Fruit fly (Drosophila melanogaster) whole organism, embryonic: ENCODE results near the gene Nin.

Experiments used
- CG10543 ChIP-seq: fragments of 200-800 bp; sonication (Bioruptor generic); optimal IDR thresholded peaks from 3 replicates; lab custom pipeline; 2017; ENCODE audit warnings: missing biosample characterization, mild to moderate bottlenecking, missing genetic modification characterization, moderate library complexity
- CG18599 ChIP-seq: fragments of 200-800 bp; sonication (Bioruptor generic); optimal IDR thresholded peaks from 3 replicates; lab custom pipeline; 2017; ENCODE audit warnings: missing biosample characterization, missing genetic modification characterization, mild to moderate bottlenecking, moderate library complexity, missing genetic modification reagents
- CG2199 ChIP-seq: fragments of 200-800 bp; sonication (Bioruptor generic); IDR thresholded peaks from 3 replicates; pipeline ENCODE4 v1.3.6; 2022; ENCODE audit warnings: missing biosample characterization, missing genetic modification characterization
- CG30431 ChIP-seq: fragments of 200-800 bp; sonication (Bioruptor generic); optimal IDR thresholded peaks from 2 replicates; lab custom pipeline; 2017; ENCODE audit warnings: missing biosample characterization, missing genetic modification characterization
- CG4360 ChIP-seq: fragments of 200-800 bp; sonication (Bioruptor generic); IDR thresholded peaks from 2 replicates; pipeline ENCODE4 v1.3.6; 2022; ENCODE audit warnings: missing biosample characterization, missing genetic modification characterization
- CG43689 ChIP-seq: fragments of 200-800 bp; sonication (Bioruptor generic); IDR thresholded peaks from 2 replicates; pipeline ENCODE4 v1.3.6; 2022; ENCODE audit warnings: missing biosample characterization, missing genetic modification characterization
- CG4424 ChIP-seq: fragments of 200-800 bp; sonication (Bioruptor generic); optimal IDR thresholded peaks from 3 replicates; lab custom pipeline; 2016; ENCODE audit warnings: missing biosample characterization, missing genetic modification characterization
- CG7745 ChIP-seq: fragments of 200-800 bp; sonication (Bioruptor generic); optimal IDR thresholded peaks from 2 replicates; lab custom pipeline; 2018; ENCODE audit warnings: missing biosample characterization, mild to moderate bottlenecking, missing genetic modification characterization, moderate library complexity
- CG8388 ChIP-seq: fragments of 200-800 bp; sonication (Bioruptor generic); optimal IDR thresholded peaks from 2 replicates; lab custom pipeline; 2019; ENCODE audit warnings: missing biosample characterization, mild to moderate bottlenecking, missing genetic modification characterization, moderate library complexity
- CkIIα-i1 ChIP-seq: fragments of 200-800 bp; sonication (Bioruptor generic); IDR thresholded peaks from 2 replicates; pipeline ENCODE4 v1.3.6; 2022; ENCODE audit warnings: missing biosample characterization, missing genetic modification characterization
- D19A ChIP-seq: fragments of 200-800 bp; optimal IDR thresholded peaks from 3 replicates; lab custom pipeline; 2019; ENCODE audit warnings: missing biosample characterization, mild to moderate bottlenecking, missing genetic modification characterization, moderate library complexity
- Dek ChIP-seq: fragments of 200-800 bp; sonication (Bioruptor generic); optimal IDR thresholded peaks from 3 replicates; lab custom pipeline; 2019; ENCODE audit warnings: missing biosample characterization, mild to moderate bottlenecking, missing genetic modification characterization, moderate library complexity
- Dip3 ChIP-seq: fragments of 200-800 bp; sonication (Bioruptor generic); optimal IDR thresholded peaks from 3 replicates; lab custom pipeline; 2016; ENCODE audit warnings: missing biosample characterization, missing genetic modification characterization
- Fer3 ChIP-seq: fragments of 200-800 bp; sonication (Bioruptor generic); optimal IDR thresholded peaks from 2 replicates; lab custom pipeline; 2018; ENCODE audit warnings: missing biosample characterization, mild to moderate bottlenecking, missing genetic modification characterization, moderate library complexity
- Kr ChIP-seq: fragments of 200-800 bp; sonication (Bioruptor generic); optimal IDR thresholded peaks from 2 replicates; lab custom pipeline; 2017; ENCODE audit warnings: missing biosample characterization, mild to moderate bottlenecking, missing genetic modification characterization
- Med ChIP-seq: fragments of 200-800 bp; sonication (Bioruptor generic); peaks from one replicate; lab custom pipeline; 2016; ENCODE audit warnings: missing biosample characterization, missing genetic modification characterization, mild to moderate bottlenecking, inconsistent platforms, moderate library complexity
- Sin3A ChIP-seq: fragments of >200 bp; optimal IDR thresholded peaks from 2 replicates; lab custom pipeline; 2018
- Stat92E ChIP-seq, 3 experiments: fragments of >200 bp in 2 of 3; fragments of 200-800 bp in 1 of 3; sonication (Bioruptor generic) in 1 of 3; optimal IDR thresholded peaks; 2 replicates each; lab custom pipeline; 2017 to 2019; ENCODE audit warnings: missing biosample characterization in 3 of 3, missing genetic modification characterization in 3 of 3, mild to moderate bottlenecking in 1 of 3, moderate library complexity in 1 of 3
- abd-A ChIP-seq: fragments of 200-800 bp; sonication (Bioruptor generic); optimal IDR thresholded peaks from 3 replicates; lab custom pipeline; 2019; ENCODE audit warnings: missing biosample characterization, mild to moderate bottlenecking, missing genetic modification characterization, moderate library complexity
- ac ChIP-seq: fragments of 200-800 bp; sonication (Bioruptor generic); optimal IDR thresholded peaks from 3 replicates; lab custom pipeline; 2017; ENCODE audit warnings: missing biosample characterization, mild to moderate bottlenecking, missing genetic modification characterization
- aop ChIP-seq: fragments of 200-800 bp; sonication (Bioruptor generic); IDR thresholded peaks from 2 replicates; pipeline ENCODE4 v1.3.6; 2022; ENCODE audit warnings: missing biosample characterization, missing genetic modification characterization
- bab2 ChIP-seq: fragments of 200-800 bp; sonication (Bioruptor generic); optimal IDR thresholded peaks from 2 replicates; lab custom pipeline; 2016; ENCODE audit warnings: missing biosample characterization, missing genetic modification characterization
- btn ChIP-seq: fragments of 200-800 bp; sonication (Bioruptor generic); optimal IDR thresholded peaks from 2 replicates; lab custom pipeline; 2016; ENCODE audit warnings: missing biosample characterization, missing genetic modification characterization
- cad ChIP-seq: fragments of >200 bp; optimal IDR thresholded peaks from 2 replicates; lab custom pipeline; 2017; ENCODE audit warnings: missing biosample characterization, missing genetic modification characterization
- crol ChIP-seq: fragments of 200-800 bp; sonication (Bioruptor generic); IDR thresholded peaks from 2 replicates; pipeline ENCODE4 v1.3.6; 2022; ENCODE audit warnings: missing biosample characterization, missing genetic modification characterization
- dan ChIP-seq: fragments of 200-800 bp; sonication (Bioruptor generic); IDR thresholded peaks from 2 replicates; pipeline ENCODE4 v1.3.6; 2022; ENCODE audit warnings: missing biosample characterization, missing genetic modification characterization
- dati ChIP-seq: fragments of 200-800 bp; sonication (Bioruptor generic); IDR thresholded peaks from 2 replicates; pipeline ENCODE4 v1.3.6; 2022; ENCODE audit warnings: missing biosample characterization, missing genetic modification characterization
- eve ChIP-seq, 2 experiments: fragments of >200 bp; optimal IDR thresholded peaks; 2 replicates each; lab custom pipeline; 2017; ENCODE audit warnings: missing biosample characterization in 2 of 2, missing genetic modification characterization in 2 of 2
- fd3F ChIP-seq: fragments of 200-800 bp; sonication (Bioruptor generic); optimal IDR thresholded peaks from 2 replicates; lab custom pipeline; 2018; ENCODE audit warnings: missing biosample characterization, mild to moderate bottlenecking, missing genetic modification characterization, moderate library complexity
- grn ChIP-seq: fragments of 200-800 bp; sonication (Bioruptor generic); optimal IDR thresholded peaks from 3 replicates; lab custom pipeline; 2017; ENCODE audit warnings: missing biosample characterization, missing genetic modification characterization
- gsb ChIP-seq: fragments of 200-800 bp; sonication (Bioruptor generic); IDR thresholded peaks from 2 replicates; pipeline ENCODE4 v1.3.6; 2022; ENCODE audit warnings: missing biosample characterization, missing genetic modification characterization
- ham ChIP-seq: fragments of 200-800 bp; sonication (Bioruptor generic); IDR thresholded peaks from 2 replicates; pipeline ENCODE4 v1.3.6; 2022; ENCODE audit warnings: missing biosample characterization, missing genetic modification characterization
- insv ChIP-seq, 2 experiments: fragments of 200-800 bp; sonication (Bioruptor generic); optimal IDR thresholded peaks; 3 replicates each; lab custom pipeline; 2016 to 2018; ENCODE audit warnings: missing biosample characterization in 2 of 2, missing genetic modification characterization in 2 of 2
- kni ChIP-seq: fragments of 200-800 bp; sonication (Bioruptor generic); optimal IDR thresholded peaks from 3 replicates; lab custom pipeline; 2017; ENCODE audit warnings: mild to moderate bottlenecking, missing biosample characterization, missing genetic modification reagents, missing genetic modification characterization
- lov ChIP-seq, 2 experiments: fragments of 200-800 bp in 1 of 2; fragments of >200 bp in 1 of 2; sonication (Bioruptor generic) in 1 of 2; IDR thresholded peaks in 1 of 2; optimal IDR thresholded peaks in 1 of 2; 2 replicates in 1 of 2; 3 replicates in 1 of 2; pipeline versions ENCODE4 v1.3.6 to Lab custom; 2017 to 2022; ENCODE audit warnings: missing biosample characterization in 1 of 2, missing genetic modification characterization in 1 of 2
- mld ChIP-seq: fragments of 200-800 bp; sonication (Bioruptor generic); IDR thresholded peaks from 3 replicates; pipeline ENCODE4 v1.3.6; 2022; ENCODE audit warnings: missing biosample characterization, missing genetic modification characterization; ENCODE audit not compliant: partially characterized antibody
- nom ChIP-seq: fragments of 200-800 bp; sonication (Bioruptor generic); optimal IDR thresholded peaks from 2 replicates; lab custom pipeline; 2017; ENCODE audit warnings: missing biosample characterization, missing genetic modification characterization, mild to moderate bottlenecking, moderate library complexity, missing genetic modification reagents
- oc ChIP-seq: fragments of 200-800 bp; sonication (Bioruptor generic); optimal IDR thresholded peaks from 2 replicates; lab custom pipeline; 2018; ENCODE audit warnings: missing biosample characterization, mild to moderate bottlenecking, missing genetic modification characterization, moderate library complexity
- otp ChIP-seq: fragments of 200-800 bp; sonication (Bioruptor generic); IDR thresholded peaks from 3 replicates; pipeline ENCODE4, ENCODE4 v1.3.6; 2022; ENCODE audit warnings: missing biosample characterization, missing genetic modification characterization
- pho ChIP-seq: fragments of 200-800 bp; sonication (Bioruptor generic); optimal IDR thresholded peaks from 2 replicates; lab custom pipeline; 2016; ENCODE audit warnings: missing biosample characterization, missing genetic modification characterization
- slbo ChIP-seq: fragments of 200-800 bp; sonication (Bioruptor generic); IDR thresholded peaks from 2 replicates; pipeline ENCODE4 v1.3.6; 2022; ENCODE audit warnings: missing biosample characterization, missing genetic modification characterization
- sqz ChIP-seq: fragments of 200-800 bp; sonication (Bioruptor generic); optimal IDR thresholded peaks from 3 replicates; lab custom pipeline; 2018; ENCODE audit warnings: missing biosample characterization, mild to moderate bottlenecking, missing genetic modification characterization
- twi ChIP-seq: fragments of 200-800 bp; optimal IDR thresholded peaks from 2 replicates; lab custom pipeline; 2019; ENCODE audit warnings: missing biosample characterization, mild to moderate bottlenecking, missing genetic modification characterization, moderate library complexity
- unc-4 ChIP-seq: fragments of 200-800 bp; sonication (Bioruptor generic); IDR thresholded peaks from 2 replicates; pipeline ENCODE4 v1.3.6; 2022; ENCODE audit warnings: missing biosample characterization, missing genetic modification characterization; ENCODE audit not compliant: partially characterized antibody
- vvl ChIP-seq: fragments of 200-800 bp; sonication (Bioruptor generic); IDR thresholded peaks from 2 replicates; pipeline ENCODE4 v1.3.6; 2022; ENCODE audit warnings: missing biosample characterization, missing genetic modification characterization

The Nin gene

dm6 chr2L:5237175-5237753 lies 41.1 kb downstream of the Nin start (continued):
- TF ChIP-seq Dek (tag; lab: Kevin White, UChicago) = no peak
- no peak for TF ChIP-seq Fer3 (tag; lab: Kevin White, UChicago)
- no peak for TF ChIP-seq gsb (GFP tag; lab: Robert Waterston, UW)
- TF ChIP-seq CG18599 (GFP tag; lab: Kevin White, UChicago) = no peak
- TF ChIP-seq dati = no peak
- no peak for TF ChIP-seq ham (GFP tag; lab: Robert Waterston, UW)
- TF ChIP-seq mld (GFP tag; lab: Robert Waterston, UW) = 0 out of 3 replicates have a peak, but pooled peaks have one; percentile 23
- TF ChIP-seq CkIIα-i1 (GFP tag; lab: Robert Waterston, UW) = no peak
- no peak for TF ChIP-seq CG30431 (GFP tag; lab: Kevin White, UChicago)
- no peak for TF ChIP-seq aop (GFP tag; lab: Robert Waterston, UW)
- TF ChIP-seq unc-4 (GFP tag; lab: Robert Waterston, UW) = peak; percentile 66
- TF ChIP-seq CG10543 = no peak

dm6 chr2L:5236346-5236809 lies 42.0 kb downstream of the Nin start:
- peak; percentile 59 for TF ChIP-seq Med (GFP tag; lab: Kevin White, UChicago)
- peak; percentile 52 for TF ChIP-seq crol (GFP tag; lab: Robert Waterston, UW)
- TF ChIP-seq vvl (GFP tag; lab: Robert Waterston, UW) = no peak
- TF ChIP-seq nom (GFP tag; lab: Kevin White, UChicago) = peak; percentile 74
- TF ChIP-seq D19A (tag; lab: Kevin White, UChicago) = peak; percentile 19
- 0 out of 3 replicates have a peak, but pooled peaks have one; percentile 6 for TF ChIP-seq otp (GFP tag; lab: Robert Waterston, UW)
- TF ChIP-seq CkIIα-i1 (GFP tag; lab: Robert Waterston, UW) = no peak
- no peak for TF ChIP-seq CG4424 (GFP tag; lab: Kevin White, UChicago)
- peak; percentile 91 for TF ChIP-seq CG4360 (GFP tag; lab: Robert Waterston, UW)
- TF ChIP-seq, all 482 proteins: peak for 6

- TF ChIP-seq pho (GFP tag; lab: Kevin White, UChicago) = no peak
- peak; percentile 40 for TF ChIP-seq abd-A
- peak; percentile 77; the same call in 2 of the 3 replicates for TF ChIP-seq CG2199 (GFP tag; lab: Robert Waterston, UW)
- TF ChIP-seq nom (GFP tag; lab: Kevin White, UChicago) = peak; percentile 48
- TF ChIP-seq slbo (GFP tag; lab: Robert Waterston, UW) = no peak
- TF ChIP-seq sqz (GFP tag; lab: Kevin White, UChicago) = peak; percentile 93
- peak in 1 of 3 experiments; percentile 70 for TF ChIP-seq Stat92E (GFP tag; optimal IDR thresholded peaks at IDR 0.05; lab: Kevin White, UChicago)
- TF ChIP-seq twi (tag; lab: Kevin White, UChicago) = peak; percentile 30
- no peak for TF ChIP-seq lov (optimal IDR thresholded peaks at IDR 0.05; lab: Kevin White, UChicago)
- no peak for TF ChIP-seq lov (GFP tag; IDR thresholded peaks at IDR 0.05; lab: Robert Waterston, UW)
- no peak for TF ChIP-seq dan (GFP tag; lab: Robert Waterston, UW)
- peak; percentile 80 for TF ChIP-seq CG7745 (tag; lab: Kevin White, UChicago)
- peak; percentile 60 for TF ChIP-seq ac (GFP tag; lab: Kevin White, UChicago)
- peak; percentile 20 for TF ChIP-seq cad (GFP tag; lab: Kevin White, UChicago)
- TF ChIP-seq Dip3 (GFP tag; lab: Kevin White, UChicago) = no peak
- TF ChIP-seq Kr (GFP tag; lab: Kevin White, UChicago) = peak; percentile 74
- TF ChIP-seq eve (GFP tag; optimal IDR thresholded peaks at IDR 0.05; lab: Kevin White, UChicago) = peak in 1 of 2 experiments; percentile 49
- no peak for TF ChIP-seq CG43689 (GFP tag; lab: Robert Waterston, UW)
- peak; percentile 86 for TF ChIP-seq grn
- no peak for TF ChIP-seq fd3F (GFP tag; lab: Kevin White, UChicago)
- TF ChIP-seq oc (tag; lab: Kevin White, UChicago) = peak; percentile 69
- TF ChIP-seq insv (GFP tag; optimal IDR thresholded peaks at IDR 0.05; lab: Kevin White, UChicago) = peak in 1 of 2 experiments; percentile 13
- TF ChIP-seq btn = no peak
- no peak for TF ChIP-seq Sin3A
- TF ChIP-seq kni (GFP tag; lab: Kevin White, UChicago) = peak; percentile 79
- TF ChIP-seq CG8388 = no peak
- TF ChIP-seq bab2 (GFP tag; lab: Kevin White, UChicago) = no peak
Measured at dm6 chr2L:5234714-5235298, 43.5 kb downstream of the Nin start.
